Fruit fly (Drosophila melanogaster) whole organism, embryonic: ENCODE results near the gene CG6330.

Experiments
- Awh ChIP-seq: fragments of 200-800 bp; sonication (Bioruptor generic); IDR thresholded peaks from 2 replicates; pipeline ENCODE4, ENCODE4 v1.3.6; 2022; ENCODE audit warnings: missing biosample characterization, missing genetic modification characterization
- CG10147 ChIP-seq: fragments of 200-800 bp; sonication (Bioruptor generic); optimal IDR thresholded peaks from 2 replicates; lab custom pipeline; 2019; ENCODE audit warnings: missing biosample characterization, mild to moderate bottlenecking, missing genetic modification characterization, moderate library complexity
- CG3407 ChIP-seq: fragments of 200-800 bp; sonication (Bioruptor generic); optimal IDR thresholded peaks from 2 replicates; lab custom pipeline; 2018; ENCODE audit warnings: missing biosample characterization, mild to moderate bottlenecking, missing genetic modification characterization
- CG6791 ChIP-seq: fragments of 200-800 bp; sonication (Bioruptor generic); IDR thresholded peaks from 3 replicates; pipeline ENCODE4 v1.3.6; 2022; ENCODE audit warnings: missing biosample characterization, missing genetic modification characterization; ENCODE audit not compliant: partially characterized antibody
- CG9437 ChIP-seq: fragments of 200-800 bp; sonication (Bioruptor generic); optimal IDR thresholded peaks from 2 replicates; lab custom pipeline; 2018; ENCODE audit warnings: missing biosample characterization, mild to moderate bottlenecking, missing genetic modification characterization
- Deaf1 ChIP-seq: fragments of 200-800 bp; optimal IDR thresholded peaks from 3 replicates; lab custom pipeline; 2019; ENCODE audit warnings: missing biosample characterization, mild to moderate bottlenecking, missing genetic modification characterization, moderate library complexity
- Lhr ChIP-seq: fragments of 200-800 bp; sonication (Bioruptor generic); optimal IDR thresholded peaks from 3 replicates; lab custom pipeline; 2017; ENCODE audit warnings: mild to moderate bottlenecking, missing biosample characterization, missing genetic modification reagents, missing genetic modification characterization
- tap ChIP-seq: fragments of 200-800 bp; optimal IDR thresholded peaks from 3 replicates; lab custom pipeline; 2019; ENCODE audit warnings: missing biosample characterization, mild to moderate bottlenecking, missing genetic modification characterization, moderate library complexity

DNA sequence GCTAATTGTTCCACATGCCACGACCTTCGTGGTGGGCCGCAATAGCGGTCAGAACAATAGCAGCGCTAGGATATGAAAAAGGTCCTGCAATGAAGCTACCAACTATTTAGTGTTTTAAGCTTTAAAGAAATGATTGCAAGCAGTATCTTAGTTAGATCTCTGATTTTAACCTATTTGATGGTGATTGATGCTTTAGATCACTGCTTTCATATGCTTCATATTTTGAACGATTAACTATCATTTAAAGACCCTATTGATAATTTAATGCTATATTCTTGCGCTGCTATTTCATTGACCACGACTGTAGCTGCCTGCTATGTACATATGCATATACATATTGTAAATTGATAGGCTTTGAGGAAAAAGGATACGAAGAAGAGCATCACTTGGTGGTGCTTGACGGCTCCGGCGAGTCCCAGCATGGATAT, 5.5 kb upstream of the CG6330 start:
- no peak for TF ChIP-seq CG9437 (GFP tag; lab: Kevin White, UChicago)
- peak; percentile 67 for TF ChIP-seq CG10147
- TF ChIP-seq Awh (GFP tag; lab: Robert Waterston, UW): no peak
- TF ChIP-seq CG3407 (GFP tag; lab: Kevin White, UChicago): peak; percentile 16
- TF ChIP-seq tap (tag; lab: Kevin White, UChicago): peak; percentile 78
- no peak for TF ChIP-seq CG6791 (GFP tag; lab: Robert Waterston, UW)
- no peak for TF ChIP-seq Lhr (GFP tag; lab: Kevin White, UChicago)
- peak; percentile 48 for TF ChIP-seq Deaf1 (tag; lab: Kevin White, UChicago)
